1 fruit fly cellular context compared by ENCODE assay signal in the genomic region with DNA sequence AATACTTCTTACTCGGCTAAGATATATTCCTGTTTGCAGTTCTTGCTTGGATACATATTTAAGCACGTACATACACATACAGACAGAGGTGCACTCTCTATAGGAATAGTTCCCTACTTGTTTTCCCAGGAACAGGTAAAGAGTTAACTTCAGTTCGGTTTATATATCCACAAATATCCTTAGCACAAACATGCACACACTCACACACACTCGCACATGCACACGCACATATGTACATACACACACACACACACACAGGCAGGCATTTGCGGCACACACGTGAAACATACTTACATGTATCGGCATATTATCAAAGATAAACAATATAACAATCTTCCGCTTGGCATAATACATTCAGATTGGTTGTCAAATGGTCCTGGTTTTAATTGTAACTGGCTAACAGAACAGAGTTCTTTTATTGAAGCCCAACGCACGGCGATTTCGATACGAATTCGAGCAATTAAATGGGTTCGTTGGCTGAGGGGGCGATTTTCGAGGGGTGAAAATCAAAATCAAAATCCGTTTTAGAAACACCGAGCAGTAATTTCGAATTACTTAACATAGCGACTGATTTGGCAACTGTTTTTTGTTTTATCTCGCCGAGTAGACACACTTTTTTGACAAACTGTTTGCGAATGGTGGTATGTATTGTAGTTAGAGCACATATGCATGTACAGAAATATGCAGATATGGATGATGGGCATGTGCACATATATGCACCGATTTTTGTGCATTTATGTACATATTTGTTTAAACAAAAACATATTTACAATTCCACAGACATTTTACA.
TF ChIP-seq lines count a peak whose summit lies in the region.

No protein-coding gene starts in this region.

TF ChIP-seq in whole organism, embryonic, 481 proteins besides CTCF, POLR2A, EP300 and RAD21 (continued from another document):
- TF ChIP-seq CG6813 (GFP tag; optimal IDR thresholded peaks at IDR 0.05; lab: Kevin White, UChicago): no peak
- TF ChIP-seq Sry-β (GFP tag; optimal IDR thresholded peaks at IDR 0.05; lab: Kevin White, UChicago): no peak
- peak in 1 of 2 experiments; percentile 36 for TF ChIP-seq eve (GFP tag; optimal IDR thresholded peaks at IDR 0.05; lab: Kevin White, UChicago)
- peak; percentile 99 for TF ChIP-seq CG8388 (GFP tag; optimal IDR thresholded peaks at IDR 0.05; lab: Kevin White, UChicago)
- no peak for TF ChIP-seq Opbp (GFP tag; IDR thresholded peaks at IDR 0.05; lab: Robert Waterston, UW; ENCODE audit: partially characterized antibody)
- TF ChIP-seq CG4424 (GFP tag; optimal IDR thresholded peaks at IDR 0.05; lab: Kevin White, UChicago): no peak
- peak; percentile 47 for TF ChIP-seq CG15479 (GFP tag; optimal IDR thresholded peaks at IDR 0.05; lab: Kevin White, UChicago)
- no peak for TF ChIP-seq CG43689 (GFP tag; IDR thresholded peaks at IDR 0.05; lab: Robert Waterston, UW)
- TF ChIP-seq cg (GFP tag; optimal IDR thresholded peaks at IDR 0.05; lab: Kevin White, UChicago): peak; percentile 91
- no peak for TF ChIP-seq otp (GFP tag; IDR thresholded peaks at IDR 0.05; lab: Robert Waterston, UW)
- TF ChIP-seq ab (GFP tag; optimal IDR thresholded peaks at IDR 0.05; lab: Kevin White, UChicago): no peak
